Fruit fly (Drosophila melanogaster) whole organism, embryonic: ENCODE results near the gene CG5618.
A peak's percentile ranks its signal among the peaks of the same experiment; 100 is the strongest.

ENCODE experiments used
- Adf1 ChIP-seq: fragments of 200-800 bp; sonication (Bioruptor generic); IDR thresholded peaks from 2 replicates; pipeline ENCODE4 v1.3.6; 2022; ENCODE audit warnings: missing biosample characterization, missing genetic modification characterization
- B-H1 ChIP-seq: fragments of 200-800 bp; sonication (Bioruptor generic); IDR thresholded peaks from 3 replicates; pipeline ENCODE4 v1.3.6; 2022; ENCODE audit warnings: missing biosample characterization, missing genetic modification characterization
- CG11398 ChIP-seq: fragments of 200-800 bp; sonication (Bioruptor generic); optimal IDR thresholded peaks from 2 replicates; lab custom pipeline; 2016; ENCODE audit warnings: missing biosample characterization, missing genetic modification characterization
- CG12104 ChIP-seq: fragments of 200-800 bp; sonication (Bioruptor generic); optimal IDR thresholded peaks from 3 replicates; lab custom pipeline; 2016; ENCODE audit warnings: missing biosample characterization, missing genetic modification characterization
- CG14710 ChIP-seq: fragments of 200-800 bp; sonication (Bioruptor generic); optimal IDR thresholded peaks from 3 replicates; lab custom pipeline; 2019; ENCODE audit warnings: missing biosample characterization, mild to moderate bottlenecking, missing genetic modification characterization, moderate library complexity
- CG14860 ChIP-seq: fragments of 200-800 bp; sonication (Bioruptor generic); IDR thresholded peaks from 3 replicates; pipeline ENCODE4 v1.3.6; 2022; ENCODE audit warnings: missing biosample characterization, missing genetic modification characterization; ENCODE audit not compliant: partially characterized antibody
- CG1647 ChIP-seq: fragments of 200-800 bp; sonication (Bioruptor generic); optimal IDR thresholded peaks from 3 replicates; lab custom pipeline; 2016; ENCODE audit warnings: missing biosample characterization, missing genetic modification characterization
- CG17361 ChIP-seq: fragments of 200-800 bp; sonication (Bioruptor generic); IDR thresholded peaks from 3 replicates; pipeline ENCODE4 v1.3.6; 2022; ENCODE audit warnings: missing biosample characterization, missing genetic modification characterization
- CG17912 ChIP-seq: fragments of 200-800 bp; sonication (Bioruptor generic); optimal IDR thresholded peaks from 2 replicates; lab custom pipeline; 2018; ENCODE audit warnings: missing biosample characterization, mild to moderate bottlenecking, missing genetic modification characterization
- CG4282 ChIP-seq: fragments of 200-800 bp; sonication (Bioruptor generic); optimal IDR thresholded peaks from 2 replicates; lab custom pipeline; 2016; ENCODE audit warnings: missing biosample characterization, missing genetic modification characterization
- CG5245 ChIP-seq: fragments of 200-800 bp; sonication (Bioruptor generic); optimal IDR thresholded peaks from 3 replicates; lab custom pipeline; 2016; ENCODE audit warnings: missing biosample characterization, missing genetic modification characterization
- CG7928 ChIP-seq: fragments of 200-800 bp; sonication (Bioruptor generic); optimal IDR thresholded peaks from 2 replicates; lab custom pipeline; 2017; ENCODE audit warnings: missing biosample characterization, mild to moderate bottlenecking, missing genetic modification characterization
- CG7987 ChIP-seq: fragments of 200-800 bp; sonication (Bioruptor generic); optimal IDR thresholded peaks from 2 replicates; lab custom pipeline; 2018; ENCODE audit warnings: missing biosample characterization, mild to moderate bottlenecking, missing genetic modification characterization, moderate library complexity
- CG9932 ChIP-seq: fragments of 200-800 bp; sonication (Bioruptor generic); IDR thresholded peaks from 2 replicates; pipeline ENCODE4 v1.3.6; 2022; ENCODE audit warnings: missing biosample characterization, missing genetic modification characterization
- CHES-1-like ChIP-seq: fragments of 200-800 bp; sonication (Bioruptor generic); optimal IDR thresholded peaks from 2 replicates; lab custom pipeline; 2016; ENCODE audit warnings: missing biosample characterization, missing genetic modification characterization
- CkIIα-i1 ChIP-seq: fragments of 200-800 bp; sonication (Bioruptor generic); IDR thresholded peaks from 2 replicates; pipeline ENCODE4 v1.3.6; 2022; ENCODE audit warnings: missing biosample characterization, missing genetic modification characterization
- D19A ChIP-seq: fragments of 200-800 bp; optimal IDR thresholded peaks from 3 replicates; lab custom pipeline; 2019; ENCODE audit warnings: missing biosample characterization, mild to moderate bottlenecking, missing genetic modification characterization, moderate library complexity
- D19B ChIP-seq: fragments of 200-800 bp; sonication (Bioruptor generic); optimal IDR thresholded peaks from 2 replicates; lab custom pipeline; 2017; ENCODE audit warnings: missing biosample characterization, mild to moderate bottlenecking, missing genetic modification characterization
- Dip2 ChIP-seq: fragments of 200-800 bp; sonication (Bioruptor generic); IDR thresholded peaks from 2 replicates; pipeline ENCODE4 v1.3.6; 2022; ENCODE audit warnings: missing biosample characterization, missing genetic modification characterization
- Dp ChIP-seq: fragments of 200-800 bp; sonication (Bioruptor generic); optimal IDR thresholded peaks from 2 replicates; lab custom pipeline; 2018; ENCODE audit warnings: missing biosample characterization, mild to moderate bottlenecking, missing genetic modification characterization, moderate library complexity
- Lpt ChIP-seq: fragments of >200 bp; optimal IDR thresholded peaks from 2 replicates; lab custom pipeline; 2018; ENCODE audit warnings: missing biosample characterization, missing genetic modification characterization
- Max ChIP-seq: fragments of 200-800 bp; sonication (Bioruptor generic); optimal IDR thresholded peaks from 2 replicates; lab custom pipeline; 2016; ENCODE audit warnings: missing biosample characterization, mild to moderate bottlenecking, missing genetic modification characterization
- Med ChIP-seq: fragments of 200-800 bp; sonication (Bioruptor generic); peaks from one replicate; lab custom pipeline; 2016; ENCODE audit warnings: missing biosample characterization, missing genetic modification characterization, mild to moderate bottlenecking, inconsistent platforms, moderate library complexity
- Mrtf ChIP-seq: fragments of 200-800 bp; sonication (Bioruptor generic); IDR thresholded peaks from 3 replicates; pipeline ENCODE4 v1.3.6; 2022; ENCODE audit warnings: missing biosample characterization, missing genetic modification characterization
- Oli ChIP-seq: fragments of 200-800 bp; sonication (Bioruptor generic); optimal IDR thresholded peaks from 2 replicates; lab custom pipeline; 2018; ENCODE audit warnings: missing biosample characterization, mild to moderate bottlenecking, missing genetic modification characterization, moderate library complexity
- Spps ChIP-seq: fragments of 200-800 bp; sonication (Bioruptor generic); optimal IDR thresholded peaks from 2 replicates; lab custom pipeline; 2018; ENCODE audit warnings: missing biosample characterization, mild to moderate bottlenecking, missing genetic modification characterization
- al ChIP-seq: fragments of 200-800 bp; sonication (Bioruptor generic); IDR thresholded peaks from 2 replicates; pipeline ENCODE4 v1.3.6; 2022; ENCODE audit warnings: missing biosample characterization, missing genetic modification characterization
- ato ChIP-seq: fragments of 200-800 bp; sonication (Bioruptor generic); IDR thresholded peaks from 2 replicates; pipeline ENCODE4 v1.3.6; 2022; ENCODE audit warnings: missing biosample characterization, missing genetic modification characterization; ENCODE audit not compliant: partially characterized antibody
- bcd ChIP-seq: fragments of 200-800 bp; sonication (Bioruptor generic); optimal IDR thresholded peaks from 2 replicates; lab custom pipeline; 2017; ENCODE audit warnings: missing biosample characterization, mild to moderate bottlenecking, missing genetic modification characterization
- br ChIP-seq: fragments of >200 bp; optimal IDR thresholded peaks from 2 replicates; lab custom pipeline; 2017
- cato ChIP-seq: fragments of 200-800 bp; sonication (Bioruptor generic); optimal IDR thresholded peaks from 2 replicates; lab custom pipeline; 2016; ENCODE audit warnings: missing biosample characterization, missing genetic modification characterization, borderline replicate concordance
- chif ChIP-seq, 2 experiments: fragments of 200-800 bp; sonication (Bioruptor generic); optimal IDR thresholded peaks; 3 replicates each; lab custom pipeline; 2016; ENCODE audit warnings: missing biosample characterization in 2 of 2, missing genetic modification characterization in 2 of 2
- cwo ChIP-seq: fragments of 200-800 bp; sonication (Bioruptor generic); optimal IDR thresholded peaks from 3 replicates; lab custom pipeline; 2017; ENCODE audit warnings: missing biosample characterization, missing genetic modification characterization, mild to moderate bottlenecking, moderate library complexity, missing genetic modification reagents
- dmrt11E ChIP-seq: fragments of 200-800 bp; sonication (Bioruptor generic); optimal IDR thresholded peaks from 3 replicates; lab custom pipeline; 2018; ENCODE audit warnings: missing biosample characterization, mild to moderate bottlenecking, missing genetic modification characterization, moderate library complexity
- dysf ChIP-seq: fragments of 200-800 bp; sonication (Bioruptor generic); IDR thresholded peaks from 3 replicates; pipeline ENCODE4 v1.3.6; 2022; ENCODE audit warnings: missing biosample characterization, missing genetic modification characterization
- fu2 ChIP-seq: fragments of 200-800 bp; sonication (Bioruptor generic); optimal IDR thresholded peaks from 2 replicates; lab custom pipeline; 2016; ENCODE audit warnings: missing biosample characterization, missing genetic modification characterization
- her ChIP-seq: fragments of 200-800 bp; sonication (Bioruptor generic); optimal IDR thresholded peaks from 2 replicates; lab custom pipeline; 2016; ENCODE audit warnings: missing biosample characterization, missing genetic modification characterization
- hkb ChIP-seq, 2 experiments: fragments of 200-800 bp in 1 of 2; fragments of >200 bp in 1 of 2; sonication (Bioruptor generic) in 1 of 2; IDR thresholded peaks in 1 of 2; optimal IDR thresholded peaks in 1 of 2; 2 replicates each; pipeline versions ENCODE4 v1.3.6 to Lab custom; 2017 to 2022; ENCODE audit warnings: missing biosample characterization in 1 of 2, missing genetic modification characterization in 1 of 2
- lbe ChIP-seq: fragments of 200-800 bp; sonication (Bioruptor generic); optimal IDR thresholded peaks from 2 replicates; lab custom pipeline; 2016; ENCODE audit warnings: missing biosample characterization, mild to moderate bottlenecking, missing genetic modification characterization
- luna ChIP-seq: fragments of 200-800 bp; sonication (Bioruptor generic); optimal IDR thresholded peaks from 2 replicates; lab custom pipeline; 2016; ENCODE audit warnings: missing biosample characterization, missing genetic modification characterization
- nom ChIP-seq: fragments of 200-800 bp; sonication (Bioruptor generic); optimal IDR thresholded peaks from 2 replicates; lab custom pipeline; 2017; ENCODE audit warnings: missing biosample characterization, missing genetic modification characterization, mild to moderate bottlenecking, moderate library complexity, missing genetic modification reagents
- otp ChIP-seq: fragments of 200-800 bp; sonication (Bioruptor generic); IDR thresholded peaks from 3 replicates; pipeline ENCODE4, ENCODE4 v1.3.6; 2022; ENCODE audit warnings: missing biosample characterization, missing genetic modification characterization
- pros ChIP-seq: fragments of 200-800 bp; sonication (Bioruptor generic); optimal IDR thresholded peaks from 3 replicates; lab custom pipeline; 2019; ENCODE audit warnings: missing biosample characterization, mild to moderate bottlenecking, missing genetic modification characterization, moderate library complexity
- rib ChIP-seq: fragments of 200-800 bp; sonication (Bioruptor generic); IDR thresholded peaks from 2 replicates; pipeline ENCODE4 v1.3.6; 2022; ENCODE audit warnings: missing biosample characterization, missing genetic modification characterization
- slp2 ChIP-seq: fragments of 200-800 bp; sonication (Bioruptor generic); optimal IDR thresholded peaks from 2 replicates; lab custom pipeline; 2016; ENCODE audit warnings: missing biosample characterization, missing genetic modification characterization
- sqz ChIP-seq: fragments of 200-800 bp; sonication (Bioruptor generic); optimal IDR thresholded peaks from 3 replicates; lab custom pipeline; 2018; ENCODE audit warnings: missing biosample characterization, mild to moderate bottlenecking, missing genetic modification characterization
- tin ChIP-seq: fragments of 200-800 bp; sonication (Bioruptor generic); optimal IDR thresholded peaks from 3 replicates; lab custom pipeline; 2016; ENCODE audit warnings: missing biosample characterization, missing genetic modification characterization
- twi ChIP-seq: fragments of 200-800 bp; optimal IDR thresholded peaks from 2 replicates; lab custom pipeline; 2019; ENCODE audit warnings: missing biosample characterization, mild to moderate bottlenecking, missing genetic modification characterization, moderate library complexity
- unpg ChIP-seq: fragments of 200-800 bp; sonication (Bioruptor generic); optimal IDR thresholded peaks from 3 replicates; lab custom pipeline; 2018; ENCODE audit warnings: missing biosample characterization, mild to moderate bottlenecking, missing genetic modification characterization, moderate library complexity
- vvl ChIP-seq: fragments of 200-800 bp; sonication (Bioruptor generic); IDR thresholded peaks from 2 replicates; pipeline ENCODE4 v1.3.6; 2022; ENCODE audit warnings: missing biosample characterization, missing genetic modification characterization

The CG5618 gene

dm6 chr3L:20399550-20400109 lies 46.4 kb downstream of the CG5618 start (continued):
- TF ChIP-seq cwo (GFP tag; lab: Kevin White, UChicago) = peak; percentile 85
- peak; percentile 88 for TF ChIP-seq al (GFP tag; lab: Robert Waterston, UW)
- TF ChIP-seq CG17361 = peak; percentile 96
- TF ChIP-seq twi = peak; percentile 67
- TF ChIP-seq Spps = peak; percentile 48
- TF ChIP-seq tin (GFP tag; lab: Kevin White, UChicago) = peak; percentile 82
- peak; percentile 71 for TF ChIP-seq fu2 (GFP tag; lab: Kevin White, UChicago)
- TF ChIP-seq her (GFP tag; lab: Kevin White, UChicago) = peak; percentile 77
- TF ChIP-seq ato (GFP tag; lab: Robert Waterston, UW) = no peak
- TF ChIP-seq cato = peak; percentile 58
- TF ChIP-seq CG9932 (GFP tag; lab: Robert Waterston, UW) = peak; percentile 90
- peak; percentile 81 for TF ChIP-seq lbe (GFP tag; lab: Kevin White, UChicago)
- TF ChIP-seq dmrt11E (tag; lab: Kevin White, UChicago) = peak; percentile 71
- TF ChIP-seq Dip2 (GFP tag; lab: Robert Waterston, UW) = no peak
- TF ChIP-seq CG14860 (GFP tag; lab: Robert Waterston, UW) = no peak
- peak; percentile 84 for TF ChIP-seq rib (GFP tag; lab: Robert Waterston, UW)
- peak; percentile 3 for TF ChIP-seq Dp (GFP tag; lab: Kevin White, UChicago)
- peak; percentile 78 for TF ChIP-seq Mrtf (GFP tag; lab: Robert Waterston, UW)
- no peak for TF ChIP-seq CkIIα-i1
- peak; percentile 83 for TF ChIP-seq CG12104
- peak; percentile 73 for TF ChIP-seq slp2 (GFP tag; lab: Kevin White, UChicago)
- TF ChIP-seq Oli (tag; lab: Kevin White, UChicago) = peak; percentile 90
- TF ChIP-seq unpg (GFP tag; lab: Kevin White, UChicago) = peak; percentile 88
- TF ChIP-seq D19A (tag; lab: Kevin White, UChicago) = peak; percentile 84
- TF ChIP-seq otp (GFP tag; lab: Robert Waterston, UW) = peak; percentile 74; the same call in 1 of the 3 replicates
- TF ChIP-seq CG17912 (GFP tag; lab: Kevin White, UChicago) = peak; percentile 58
- peak; percentile 52 for TF ChIP-seq luna (GFP tag; lab: Kevin White, UChicago)
- TF ChIP-seq B-H1 (GFP tag; lab: Robert Waterston, UW) = peak; percentile 63
- peak; percentile 66; the same call in 1 of the 2 replicates for TF ChIP-seq Adf1 (GFP tag; lab: Robert Waterston, UW)
- TF ChIP-seq chif (GFP tag; optimal IDR thresholded peaks at IDR 0.05; lab: Kevin White, UChicago) = peak; percentile 36 to 66
- peak; percentile 26 for TF ChIP-seq CG7928
- no peak for TF ChIP-seq Lpt
- no peak for TF ChIP-seq br
- TF ChIP-seq Med (GFP tag; lab: Kevin White, UChicago) = peak; percentile 96
- TF ChIP-seq bcd (GFP tag; lab: Kevin White, UChicago) = peak; percentile 87
- peak; percentile 86 for TF ChIP-seq CG4282 (GFP tag; lab: Kevin White, UChicago)
- peak; percentile 71 for TF ChIP-seq CHES-1-like (GFP tag; lab: Kevin White, UChicago)
- TF ChIP-seq CG11398 = peak; percentile 70
- peak; percentile 75 for TF ChIP-seq CG1647 (GFP tag; lab: Kevin White, UChicago)
- TF ChIP-seq CG7987 (GFP tag; lab: Kevin White, UChicago) = peak; percentile 69
- TF ChIP-seq nom (GFP tag; lab: Kevin White, UChicago) = peak; percentile 78
- peak; percentile 90 for TF ChIP-seq vvl (GFP tag; lab: Robert Waterston, UW)
- no peak for TF ChIP-seq pros (GFP tag; lab: Kevin White, UChicago)
- peak; percentile 92 for TF ChIP-seq dysf (GFP tag; lab: Robert Waterston, UW)
- TF ChIP-seq sqz (GFP tag; lab: Kevin White, UChicago) = peak; percentile 76
- peak; percentile 86 for TF ChIP-seq Max (GFP tag; lab: Kevin White, UChicago)
- peak; percentile 72 for TF ChIP-seq CG5245 (GFP tag; lab: Kevin White, UChicago)
- TF ChIP-seq CG14710 (tag; lab: Kevin White, UChicago) = peak; percentile 72
- no peak for TF ChIP-seq hkb (optimal IDR thresholded peaks at IDR 0.05; lab: Kevin White, UChicago)
- peak; percentile 85 for TF ChIP-seq hkb (GFP tag; IDR thresholded peaks at IDR 0.05; lab: Robert Waterston, UW)
- TF ChIP-seq D19B (GFP tag; lab: Kevin White, UChicago) = peak; percentile 68
